Fruit fly (Drosophila melanogaster) whole organism, prepupa: ENCODE results near the gene CG14551.

ENCODE experiments used
- Blimp-1 ChIP-seq: fragments of 200-800 bp; sonication (Bioruptor generic); optimal IDR thresholded peaks from 3 replicates; lab custom pipeline; 2017; ENCODE audit warnings: missing biosample characterization, missing genetic modification characterization, mild to moderate bottlenecking, moderate library complexity, missing genetic modification reagents
- CG10669 ChIP-seq: fragments of 200-800 bp; sonication (Bioruptor generic); optimal IDR thresholded peaks from 3 replicates; lab custom pipeline; 2018; ENCODE audit warnings: missing biosample characterization, mild to moderate bottlenecking, missing genetic modification characterization, moderate library complexity
- CG11294 ChIP-seq: fragments of 200-800 bp; sonication (Bioruptor generic); IDR thresholded peaks from 2 replicates; pipeline ENCODE4 v1.3.6; 2022; ENCODE audit warnings: missing biosample characterization, missing genetic modification characterization
- CG11762 ChIP-seq: fragments of 200-800 bp; sonication (Bioruptor generic); optimal IDR thresholded peaks from 3 replicates; lab custom pipeline; 2016; ENCODE audit warnings: missing biosample characterization, missing genetic modification characterization; ENCODE audit not compliant: insufficient read depth
- CG11902 ChIP-seq: fragments of 200-800 bp; sonication (Bioruptor generic); optimal IDR thresholded peaks from 3 replicates; lab custom pipeline; 2016; ENCODE audit warnings: missing biosample characterization, missing genetic modification characterization
- CG1621 ChIP-seq: fragments of 200-800 bp; sonication (Bioruptor generic); optimal IDR thresholded peaks from 3 replicates; lab custom pipeline; 2018; ENCODE audit warnings: missing biosample characterization, mild to moderate bottlenecking, missing genetic modification characterization
- CG16779 ChIP-seq: fragments of 200-800 bp; sonication (Bioruptor generic); optimal IDR thresholded peaks from 3 replicates; lab custom pipeline; 2017; ENCODE audit warnings: missing biosample characterization, mild to moderate bottlenecking, missing genetic modification characterization
- CG3032 ChIP-seq: fragments of 200-800 bp; optimal IDR thresholded peaks from 2 replicates; lab custom pipeline; 2019; ENCODE audit warnings: missing biosample characterization, mild to moderate bottlenecking, missing genetic modification characterization, moderate library complexity
- CG32006 ChIP-seq: fragments of 200-800 bp; sonication (Bioruptor generic); optimal IDR thresholded peaks from 3 replicates; lab custom pipeline; 2017; ENCODE audit warnings: missing biosample characterization, mild to moderate bottlenecking, missing genetic modification characterization
- CG34406 ChIP-seq: fragments of 200-800 bp; sonication (Bioruptor generic); optimal IDR thresholded peaks from 3 replicates; lab custom pipeline; 2016; ENCODE audit warnings: missing biosample characterization, missing genetic modification characterization
- CG4318 ChIP-seq: fragments of 200-800 bp; sonication (Bioruptor generic); optimal IDR thresholded peaks from 3 replicates; lab custom pipeline; 2017; ENCODE audit warnings: missing biosample characterization, mild to moderate bottlenecking, missing genetic modification characterization
- CG6163 ChIP-seq: fragments of 200-800 bp; sonication (Bioruptor generic); IDR thresholded peaks from 3 replicates; pipeline ENCODE4 v1.3.6; 2022; ENCODE audit warnings: missing biosample characterization, missing genetic modification characterization
- CG6276 ChIP-seq: fragments of 200-800 bp; sonication (Bioruptor generic); optimal IDR thresholded peaks from 2 replicates; lab custom pipeline; 2017; ENCODE audit warnings: missing biosample characterization, mild to moderate bottlenecking, missing genetic modification characterization
- CG6792 ChIP-seq: fragments of 200-800 bp; sonication (Bioruptor generic); optimal IDR thresholded peaks from 3 replicates; lab custom pipeline; 2016; ENCODE audit warnings: missing biosample characterization, missing genetic modification characterization
- CG6808 ChIP-seq: fragments of 200-800 bp; sonication (Bioruptor generic); optimal IDR thresholded peaks from 3 replicates; lab custom pipeline; 2017; ENCODE audit warnings: missing biosample characterization, missing genetic modification characterization, mild to moderate bottlenecking, moderate library complexity, missing genetic modification reagents
- CG7368 ChIP-seq: fragments of 200-800 bp; sonication (Bioruptor generic); optimal IDR thresholded peaks from 3 replicates; lab custom pipeline; 2016; ENCODE audit warnings: missing biosample characterization, missing genetic modification characterization
- CG8119 ChIP-seq: fragments of 200-800 bp; sonication (Bioruptor generic); IDR thresholded peaks from 3 replicates; pipeline ENCODE4 v1.3.6; 2022; ENCODE audit warnings: missing biosample characterization, missing genetic modification characterization
- CG8319 ChIP-seq: fragments of 200-800 bp; sonication (Bioruptor generic); optimal IDR thresholded peaks from 3 replicates; lab custom pipeline; 2016; ENCODE audit warnings: missing biosample characterization, missing genetic modification characterization
- CG8632 ChIP-seq: fragments of 200-800 bp; sonication (Bioruptor generic); optimal IDR thresholded peaks from 3 replicates; lab custom pipeline; 2016; ENCODE audit warnings: missing biosample characterization, missing genetic modification characterization
- Eip78C ChIP-seq: fragments of 200-800 bp; sonication (Bioruptor generic); peaks from one replicate; lab custom pipeline; 2016; ENCODE audit warnings: missing biosample characterization, missing genetic modification characterization
- Eip93F ChIP-seq: fragments of 200-800 bp; sonication (Bioruptor generic); optimal IDR thresholded peaks from 2 replicates; lab custom pipeline; 2016; ENCODE audit warnings: missing biosample characterization, mild to moderate bottlenecking, missing genetic modification characterization
- Ets21C ChIP-seq: fragments of 200-800 bp; sonication (Bioruptor generic); optimal IDR thresholded peaks from 3 replicates; lab custom pipeline; 2016; ENCODE audit warnings: missing biosample characterization, missing genetic modification characterization
- Ets96B ChIP-seq: fragments of 200-800 bp; optimal IDR thresholded peaks from 2 replicates; lab custom pipeline; 2019; ENCODE audit warnings: missing biosample characterization, mild to moderate bottlenecking, missing genetic modification characterization, moderate library complexity
- Gug ChIP-seq: fragments of 200-800 bp; sonication (Bioruptor generic); IDR thresholded peaks from 2 replicates; pipeline ENCODE4 v1.3.6; 2022; ENCODE audit warnings: missing biosample characterization, missing genetic modification characterization
- Hr38 ChIP-seq: sonication (Bioruptor generic); optimal IDR thresholded peaks from 2 replicates; lab custom pipeline; 2016; ENCODE audit warnings: missing biosample characterization, missing genetic modification characterization
- Met ChIP-seq: fragments of 200-800 bp; sonication (Bioruptor generic); optimal IDR thresholded peaks from 3 replicates; lab custom pipeline; 2016; ENCODE audit warnings: missing biosample characterization, missing genetic modification characterization
- OdsH ChIP-seq: fragments of 200-800 bp; sonication (Bioruptor generic); optimal IDR thresholded peaks from 3 replicates; lab custom pipeline; 2016; ENCODE audit warnings: missing biosample characterization, missing genetic modification characterization
- Sox102F ChIP-seq: fragments of 200-800 bp; sonication (Bioruptor generic); optimal IDR thresholded peaks from 2 replicates; lab custom pipeline; 2016; ENCODE audit warnings: missing biosample characterization, mild to moderate bottlenecking, missing genetic modification characterization
- Sox14 ChIP-seq: fragments of 200-800 bp; sonication (Bioruptor generic); optimal IDR thresholded peaks from 3 replicates; lab custom pipeline; 2016; ENCODE audit warnings: missing biosample characterization, missing genetic modification characterization
- achi ChIP-seq: fragments of 200-800 bp; sonication (Bioruptor generic); optimal IDR thresholded peaks from 3 replicates; lab custom pipeline; 2016; ENCODE audit warnings: missing biosample characterization, missing genetic modification characterization
- acj6 ChIP-seq: fragments of 200-800 bp; sonication (Bioruptor generic); optimal IDR thresholded peaks from 3 replicates; lab custom pipeline; 2016; ENCODE audit warnings: missing biosample characterization, missing genetic modification characterization
- dsx ChIP-seq: fragments of 200-800 bp; optimal IDR thresholded peaks from 3 replicates; lab custom pipeline; 2019; ENCODE audit warnings: missing biosample characterization, mild to moderate bottlenecking, missing genetic modification characterization, moderate library complexity; ENCODE audit not compliant: poor library complexity, severe bottlenecking
- esn ChIP-seq: fragments of 200-800 bp; sonication (Bioruptor generic); optimal IDR thresholded peaks from 2 replicates; lab custom pipeline; 2016; ENCODE audit warnings: missing biosample characterization, mild to moderate bottlenecking, missing genetic modification characterization, moderate library complexity
- fd59A ChIP-seq: fragments of 200-800 bp; sonication (Bioruptor generic); optimal IDR thresholded peaks from 2 replicates; lab custom pipeline; 2017; ENCODE audit warnings: missing biosample characterization, mild to moderate bottlenecking, missing genetic modification characterization, missing genetic modification reagents
- fd85E ChIP-seq: fragments of 200-800 bp; sonication (Bioruptor generic); optimal IDR thresholded peaks from 3 replicates; lab custom pipeline; 2016; ENCODE audit warnings: missing biosample characterization, missing genetic modification characterization
- fkh ChIP-seq: fragments of 200-800 bp; sonication (Bioruptor generic); optimal IDR thresholded peaks from 3 replicates; lab custom pipeline; 2017; ENCODE audit warnings: missing biosample characterization, mild to moderate bottlenecking, missing genetic modification characterization, moderate library complexity
- lz ChIP-seq: fragments of 200-800 bp; sonication (Bioruptor generic); optimal IDR thresholded peaks from 3 replicates; lab custom pipeline; 2016; ENCODE audit warnings: missing biosample characterization, missing genetic modification characterization
- net ChIP-seq: fragments of 200-800 bp; sonication (Bioruptor generic); optimal IDR thresholded peaks from 3 replicates; lab custom pipeline; 2016; ENCODE audit warnings: missing biosample characterization, missing genetic modification characterization
- pdm3 ChIP-seq: fragments of 200-800 bp; sonication (Bioruptor generic); optimal IDR thresholded peaks from 3 replicates; lab custom pipeline; 2016; ENCODE audit warnings: missing biosample characterization, missing genetic modification characterization
- salr ChIP-seq, 2 experiments: fragments of 200-800 bp; sonication (Bioruptor generic); optimal IDR thresholded peaks; 3 replicates each; lab custom pipeline; 2016 to 2018; ENCODE audit warnings: missing biosample characterization in 2 of 2, missing genetic modification characterization in 2 of 2, mild to moderate bottlenecking in 1 of 2
- spab ChIP-seq: fragments of 200-800 bp; sonication (Bioruptor generic); optimal IDR thresholded peaks from 2 replicates; lab custom pipeline; 2017; ENCODE audit warnings: missing biosample characterization, mild to moderate bottlenecking, missing genetic modification characterization, missing genetic modification reagents
- ss ChIP-seq, 2 experiments: fragments of 200-800 bp; sonication (Bioruptor generic); optimal IDR thresholded peaks; 2 replicates in 1 of 2; 3 replicates in 1 of 2; lab custom pipeline; 2017 to 2018; ENCODE audit warnings: mild to moderate bottlenecking in 2 of 2, missing biosample characterization in 2 of 2, missing genetic modification characterization in 2 of 2, moderate library complexity in 1 of 2
- svp ChIP-seq: fragments of 200-800 bp; sonication (Bioruptor generic); peaks from one replicate; lab custom pipeline; 2016; ENCODE audit warnings: missing biosample characterization, missing genetic modification characterization
- topi ChIP-seq: fragments of 200-800 bp; sonication (Bioruptor generic); optimal IDR thresholded peaks from 3 replicates; lab custom pipeline; 2016; ENCODE audit warnings: missing biosample characterization, missing genetic modification characterization

CG14551 gene

DNA sequence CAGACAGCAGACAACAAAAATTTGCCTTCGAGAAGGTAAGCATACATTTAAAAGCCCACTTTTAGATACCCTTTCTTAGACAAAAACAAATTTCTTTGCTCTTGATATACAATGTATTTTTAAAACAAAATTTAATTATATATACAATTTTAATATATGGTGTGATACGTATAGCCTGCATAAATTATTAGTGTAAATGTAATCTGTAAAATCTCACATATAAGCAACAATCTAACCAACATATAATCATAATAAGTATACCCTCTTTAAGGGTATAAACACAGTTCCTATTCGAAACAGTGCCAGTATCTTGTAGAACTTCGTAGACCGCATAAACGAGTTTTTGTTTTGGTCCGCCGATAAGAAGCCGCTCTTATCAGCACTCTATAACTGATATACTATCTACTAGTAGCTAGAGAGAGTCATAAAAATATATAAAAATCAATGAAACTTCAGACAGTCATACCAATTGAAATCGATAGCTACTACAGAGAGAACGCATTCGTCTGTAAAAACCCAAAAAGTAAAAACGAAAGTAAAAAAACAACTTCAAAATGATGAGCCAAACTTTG, 48.5 kb downstream of the CG14551 start, which contains the start of gene Kaz-m1 (continued):
- TF ChIP-seq CG6792 (GFP tag; lab: Kevin White, UChicago) (no peak), CG32006 (GFP tag; lab: Kevin White, UChicago) (no peak), CG11762 (GFP tag; lab: Kevin White, UChicago) (no peak), acj6 (no peak), CG11294 (GFP tag; lab: Robert Waterston, UW) (no peak), CG16779 (tag; lab: Kevin White, UChicago) (no peak), Ets21C (GFP tag; lab: Kevin White, UChicago) (no peak), CG11902 (no peak), net (no peak), Ets96B (tag; lab: Kevin White, UChicago) (peak; percentile 22), Sox102F (GFP tag; lab: Kevin White, UChicago) (no peak)

DNA sequence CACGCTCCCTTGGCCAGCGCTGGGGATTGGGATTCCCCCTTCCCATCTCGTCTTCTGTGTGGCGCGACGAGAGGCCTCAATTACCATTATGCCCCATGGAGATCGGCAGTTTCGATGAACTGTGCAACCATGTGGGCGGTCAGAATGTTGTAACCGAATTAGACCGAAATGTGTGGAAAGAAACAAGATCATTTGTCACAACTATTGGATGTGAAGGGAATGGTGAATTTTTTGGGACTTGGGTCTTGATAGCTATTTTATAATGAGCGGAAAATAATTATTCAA, 49.2 kb downstream of the CG14551 start:
- TF ChIP-seq Blimp-1 (GFP tag; lab: Kevin White, UChicago) (no peak), fkh (GFP tag; lab: Kevin White, UChicago) (no peak), CG11762 (GFP tag; lab: Kevin White, UChicago) (no peak), CG16779 (tag; lab: Kevin White, UChicago) (no peak), Eip78C (no peak), CG6276 (no peak), CG32006 (GFP tag; lab: Kevin White, UChicago) (no peak), Hr38 (GFP tag; lab: Kevin White, UChicago) (no peak), achi (GFP tag; lab: Kevin White, UChicago) (no peak), CG3032 (tag; lab: Kevin White, UChicago) (no peak), OdsH (no peak), CG4318 (GFP tag; lab: Kevin White, UChicago) (no peak), topi (GFP tag; lab: Kevin White, UChicago) (no peak), CG6808 (GFP tag; lab: Kevin White, UChicago) (no peak), pdm3 (no peak)

DNA sequence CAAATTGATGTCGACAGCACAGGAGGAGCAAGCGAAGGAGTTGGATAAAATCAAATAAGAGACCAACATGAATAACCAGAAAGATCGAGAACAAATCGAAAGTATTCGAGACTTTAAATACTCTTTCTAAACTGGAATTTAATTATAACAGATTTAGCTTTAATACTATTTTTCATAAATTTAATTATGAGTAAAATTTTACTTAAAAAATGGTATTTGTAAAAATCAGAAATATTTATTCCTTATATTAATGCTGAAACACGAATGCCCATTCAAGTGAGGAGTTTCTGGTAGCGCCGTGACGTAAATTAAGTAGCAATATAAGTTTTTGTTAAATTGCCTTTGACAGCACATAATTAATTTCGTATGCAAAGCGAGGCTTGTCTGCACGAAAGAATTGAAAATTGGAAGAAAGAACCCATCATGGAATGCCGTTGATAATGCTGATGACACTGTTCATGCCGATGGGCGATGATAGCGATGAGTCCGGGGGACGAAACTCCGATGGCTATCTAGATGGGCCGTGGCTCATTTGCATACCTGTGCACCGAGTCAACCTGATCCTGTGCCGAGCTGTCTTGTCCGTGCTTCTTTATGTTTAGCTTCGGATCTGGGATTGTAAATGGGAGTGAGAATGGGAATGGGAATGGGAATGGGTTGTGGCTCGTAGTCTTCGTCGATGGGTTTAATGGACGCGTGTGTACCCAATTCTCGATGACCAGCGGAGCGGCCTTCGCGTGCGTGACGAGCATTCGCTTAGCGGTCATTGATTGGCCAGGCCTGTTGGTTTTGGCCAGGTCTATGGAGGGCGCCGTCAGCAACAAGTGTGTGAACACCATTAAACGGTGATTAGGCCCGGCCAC, 49.8 kb downstream of the CG14551 start:
- TF ChIP-seq svp (GFP tag; lab: Kevin White, UChicago) (peak; percentile 36), CG8119 (GFP tag; lab: Robert Waterston, UW) (peak; percentile 59; the same call in 2 of the 3 replicates), Hr38 (GFP tag; lab: Kevin White, UChicago) (no peak), CG6163 (peak; percentile 17; the same call in 1 of the 3 replicates), dsx (GFP tag; lab: Kevin White, UChicago) (peak; percentile 64), salr (GFP tag; optimal IDR thresholded peaks at IDR 0.05; lab: Kevin White, UChicago) (no peak), CG8319 (GFP tag; lab: Kevin White, UChicago) (no peak), CG11902 (no peak), CG7368 (GFP tag; lab: Kevin White, UChicago) (no peak), spab (GFP tag; lab: Kevin White, UChicago) (peak; percentile 43), achi (GFP tag; lab: Kevin White, UChicago) (peak; percentile 53), topi (GFP tag; lab: Kevin White, UChicago) (peak; percentile 28), Sox14 (peak; percentile 24), esn (GFP tag; lab: Kevin White, UChicago) (peak; percentile 59), fd59A (no peak), net (no peak), CG10669 (GFP tag; lab: Kevin White, UChicago) (peak; percentile 52), CG1621 (tag; lab: Kevin White, UChicago) (peak; percentile 50), ss (GFP tag; optimal IDR thresholded peaks at IDR 0.05; lab: Kevin White, UChicago) (peak; percentile 34 to 96), CG8632 (GFP tag; lab: Kevin White, UChicago) (no peak), Met (GFP tag; lab: Kevin White, UChicago) (peak; percentile 44), Blimp-1 (GFP tag; lab: Kevin White, UChicago) (no peak), fd85E (GFP tag; lab: Kevin White, UChicago) (no peak), Ets96B (tag; lab: Kevin White, UChicago) (peak; percentile 67), CG6276 (no peak), Gug (GFP tag; lab: Robert Waterston, UW) (0 out of 2 replicates have a peak, but pooled peaks have one; percentile 11), Eip78C (peak; percentile 69), Eip93F (no peak), CG34406 (GFP tag; lab: Kevin White, UChicago) (peak; percentile 10), lz (GFP tag; lab: Kevin White, UChicago) (no peak), CG11762 (GFP tag; lab: Kevin White, UChicago) (no peak), CG32006 (GFP tag; lab: Kevin White, UChicago) (peak; percentile 60)
